Worm (Caenorhabditis elegans) whole organism, early embryonic: ENCODE results near the gene lys-5.

Experiments used
- B0310.2 ChIP-seq: sonication (generic microtip); optimal IDR thresholded peaks from 2 replicates; lab custom pipeline; 2016; ENCODE audit warnings: mild to moderate bottlenecking, missing genetic modification characterization, missing compliant biosample characterization
- F13C5.2 ChIP-seq: sonication (generic microtip); optimal IDR thresholded peaks from 2 replicates; lab custom pipeline; 2017; ENCODE audit warnings: mild to moderate bottlenecking, missing genetic modification characterization, inconsistent platforms, missing compliant biosample characterization
- aly-1 ChIP-seq: sonication (generic microtip); optimal IDR thresholded peaks from 2 replicates; lab custom pipeline; 2016; ENCODE audit warnings: missing genetic modification characterization, missing compliant biosample characterization
- ama-1 ChIP-seq: fragments of 150-350 bp; optimal IDR thresholded peaks from 2 replicates; lab custom pipeline; 2014
- ceh-13 ChIP-seq: fragments of 200-800 bp; sonication (Bioruptor generic); optimal IDR thresholded peaks from 2 replicates; lab custom pipeline; 2018; ENCODE audit warnings: mild to moderate bottlenecking, missing genetic modification characterization, missing compliant biosample characterization
- ceh-36 ChIP-seq: sonication (generic microtip); optimal IDR thresholded peaks from 2 replicates; lab custom pipeline; 2016; ENCODE audit warnings: missing genetic modification characterization, inconsistent platforms, missing compliant biosample characterization
- ets-7 ChIP-seq: sonication (generic microtip); optimal IDR thresholded peaks from 2 replicates; lab custom pipeline; 2016; ENCODE audit warnings: missing genotype, missing genetic modification characterization, missing compliant biosample characterization
- flt-1 ChIP-seq: fragments of 200-800 bp; sonication (Bioruptor generic); IDR thresholded peaks from 2 replicates; pipeline ENCODE4 v1.3.6; 2022; ENCODE audit warnings: missing genetic modification characterization, missing compliant biosample characterization
- hmbx-1 ChIP-seq: sonication (generic microtip); optimal IDR thresholded peaks from 2 replicates; lab custom pipeline; 2016; ENCODE audit warnings: mild to moderate bottlenecking, missing genetic modification characterization, missing compliant biosample characterization
- hmg-4 ChIP-seq: fragments of 200-800 bp; sonication (Bioruptor generic); optimal IDR thresholded peaks from 2 replicates; lab custom pipeline; 2018; ENCODE audit warnings: mild to moderate bottlenecking, missing genetic modification characterization, missing compliant biosample characterization
- hnd-1 ChIP-seq: sonication (generic microtip); optimal IDR thresholded peaks from 2 replicates; lab custom pipeline; 2016; ENCODE audit warnings: missing genetic modification characterization, missing compliant biosample characterization
- pes-1 ChIP-seq: fragments of 200-800 bp; sonication (Bioruptor generic); IDR thresholded peaks from 2 replicates; pipeline ENCODE4 v1.3.6; 2022; ENCODE audit warnings: missing genetic modification reagents, missing genetic modification characterization, missing compliant biosample characterization
- scrt-1 ChIP-seq: fragments of 200-800 bp; sonication (Bioruptor generic); IDR thresholded peaks from 2 replicates; pipeline ENCODE4 v1.3.6; 2022; ENCODE audit warnings: missing genetic modification characterization, missing compliant biosample characterization
- sea-1 ChIP-seq: fragments of 200-800 bp; sonication (Bioruptor generic); conservative IDR thresholded peaks from 2 replicates; pipeline ENCODE4 v1.3.6; 2022; ENCODE audit warnings: missing genetic modification characterization, missing compliant biosample characterization
- tbx-11 ChIP-seq: fragments of 200-800 bp; sonication (Bioruptor generic); IDR thresholded peaks from 2 replicates; pipeline ENCODE4 v1.3.6; 2022; ENCODE audit warnings: missing genetic modification characterization, missing compliant biosample characterization
- tbx-37 ChIP-seq: fragments of 200-800 bp; sonication (Bioruptor generic); conservative IDR thresholded peaks from 2 replicates; pipeline ENCODE4 v1.3.6; 2022; ENCODE audit warnings: missing genetic modification reagents, missing genetic modification characterization, missing compliant biosample characterization
- tra-4 ChIP-seq: sonication (generic microtip); optimal IDR thresholded peaks from 2 replicates; lab custom pipeline; 2017; ENCODE audit warnings: missing genetic modification characterization, missing compliant biosample characterization

lys-5 gene

DNA sequence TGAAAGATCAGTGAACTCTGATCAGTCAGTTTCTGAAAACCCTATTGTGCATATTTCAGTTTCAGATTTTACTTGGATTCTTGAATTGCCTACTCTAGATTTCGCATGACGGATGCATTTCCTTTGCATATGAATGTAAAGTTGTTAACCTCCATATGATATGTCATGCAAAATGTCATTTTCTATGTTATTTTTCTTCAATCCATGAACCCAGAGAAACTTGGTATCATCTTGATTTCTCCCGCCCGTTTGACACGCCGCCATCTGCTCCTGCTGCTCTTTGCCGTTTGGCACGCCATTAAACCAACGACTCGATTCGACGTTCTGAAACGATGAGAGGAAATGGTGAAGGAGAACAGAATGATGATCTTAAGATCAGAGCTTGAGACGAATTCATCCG lies 25.0 kb upstream of the lys-5 start:
- TF ChIP-seq aly-1, result no peak
- TF ChIP-seq hmg-4 (GFP tag; lab: Kevin White, UChicago), result no peak
- no peak for TF ChIP-seq ets-7 (tag; lab: Kevin White, UChicago)
- no peak for TF ChIP-seq ceh-13 (GFP tag; lab: Kevin White, UChicago)
- TF ChIP-seq pes-1 (GFP tag; lab: Robert Waterston, UW), result no peak
- no peak for TF ChIP-seq B0310.2 (tag; lab: Kevin White, UChicago)
- TF ChIP-seq scrt-1, result no peak
- TF ChIP-seq hnd-1 (tag; lab: Kevin White, UChicago), result no peak
- TF ChIP-seq tbx-37 (GFP tag; lab: Robert Waterston, UW), result no peak
- TF ChIP-seq ceh-36 (tag; lab: Kevin White, UChicago), result no peak

DNA sequence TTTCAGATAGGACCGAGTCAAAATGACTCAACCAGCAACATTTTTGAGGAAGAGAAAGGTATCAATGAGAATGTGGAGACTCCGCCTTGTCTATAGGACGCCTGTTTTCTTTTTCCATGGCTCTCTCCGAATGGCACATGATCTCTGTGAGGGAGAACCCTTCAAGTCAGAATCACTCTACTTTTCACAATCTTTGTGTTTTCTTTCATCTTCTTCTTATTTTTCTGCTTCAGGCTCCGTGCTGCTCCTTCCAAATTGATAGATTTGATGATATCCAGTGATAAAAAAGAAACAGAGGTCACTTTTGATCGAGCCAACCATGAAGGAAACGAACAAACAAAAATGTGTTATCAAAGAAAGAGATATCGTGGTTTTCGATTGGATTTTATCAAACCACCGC lies 23.6 kb upstream of the lys-5 start, which contains the start of gene ZK809.8:
Gene ZK809.8 (minus strand): TSS at position 34 of the 400 bp plus-strand sequence.
- TF ChIP-seq tbx-37 (GFP tag; lab: Robert Waterston, UW), result no peak
- no peak for TF ChIP-seq ceh-36 (tag; lab: Kevin White, UChicago)
- TF ChIP-seq B0310.2 (tag; lab: Kevin White, UChicago), result no peak
- TF ChIP-seq ceh-13 (GFP tag; lab: Kevin White, UChicago), result no peak

DNA sequence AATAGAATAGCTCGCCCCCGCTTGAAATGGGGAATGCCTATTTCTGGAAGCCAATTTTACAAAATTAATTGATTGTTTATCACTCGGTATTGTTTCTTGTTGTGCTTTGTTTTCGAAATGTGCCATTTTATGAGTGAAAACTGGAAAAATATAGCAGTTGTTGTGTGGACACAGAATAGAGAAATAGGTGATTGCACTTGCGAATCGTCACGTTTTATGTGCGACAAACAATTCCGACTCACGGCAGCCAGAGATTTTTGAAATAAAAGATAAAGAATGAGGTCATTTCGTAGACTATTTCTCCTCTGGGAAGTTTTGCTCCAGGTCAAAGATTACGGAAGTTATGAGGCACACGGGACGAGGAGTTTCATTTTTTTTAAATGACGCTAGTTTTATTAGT lies 21.5 kb upstream of the lys-5 start:
- TF ChIP-seq scrt-1 (no peak), pes-1 (GFP tag; lab: Robert Waterston, UW) (no peak), tbx-11 (GFP tag; lab: Robert Waterston, UW) (no peak), flt-1 (GFP tag; lab: Robert Waterston, UW) (no peak), sea-1 (GFP tag; lab: Robert Waterston, UW) (no peak), tbx-37 (GFP tag; lab: Robert Waterston, UW) (no peak), ceh-36 (tag; lab: Kevin White, UChicago) (no peak), ceh-13 (GFP tag; lab: Kevin White, UChicago) (no peak), hnd-1 (tag; lab: Kevin White, UChicago) (no peak), aly-1 (no peak), tra-4 (tag; lab: Kevin White, UChicago) (no peak), ets-7 (tag; lab: Kevin White, UChicago) (no peak)

DNA sequence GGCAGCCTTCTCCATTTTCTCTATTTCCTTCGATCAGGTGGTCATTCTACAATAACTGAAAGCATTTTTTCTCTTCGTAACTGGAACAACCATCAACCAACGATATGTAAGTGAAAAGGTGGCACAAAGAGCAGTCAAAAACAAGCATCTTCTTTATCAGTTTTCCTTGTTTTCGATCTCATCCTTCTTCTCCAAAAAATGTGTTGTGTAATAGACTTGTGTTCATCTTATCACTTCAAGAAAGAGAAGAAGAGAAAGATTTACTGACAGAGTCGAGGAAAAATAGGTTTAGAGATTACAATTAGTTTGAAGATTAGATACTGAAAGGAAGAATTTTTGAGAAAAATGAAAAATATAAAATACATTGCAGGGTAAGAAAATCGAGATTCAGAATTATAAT lies 20.0 kb upstream of the lys-5 start:
- TF ChIP-seq ama-1, result no peak

DNA sequence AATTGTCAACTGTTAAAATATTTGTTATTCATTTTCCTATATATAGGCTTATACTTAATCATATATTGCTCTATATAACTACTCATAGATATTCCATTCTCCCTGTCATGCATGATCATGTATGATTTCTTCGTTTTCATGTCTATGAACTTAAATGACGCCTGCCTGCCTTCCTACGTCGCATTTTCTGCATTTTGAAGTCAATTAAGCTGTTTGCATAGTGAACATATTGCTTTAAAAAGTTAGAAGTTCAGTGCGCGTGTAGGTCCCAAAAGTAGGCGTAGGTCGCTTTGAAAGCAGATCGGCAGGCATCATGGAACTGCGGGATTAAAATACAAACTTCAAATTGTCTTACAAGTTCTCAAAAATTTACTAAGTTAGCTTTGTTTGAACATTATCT lies 19.3 kb upstream of the lys-5 start:
- TF ChIP-seq ceh-36 (tag; lab: Kevin White, UChicago), result no peak
- TF ChIP-seq ama-1, result no peak

DNA sequence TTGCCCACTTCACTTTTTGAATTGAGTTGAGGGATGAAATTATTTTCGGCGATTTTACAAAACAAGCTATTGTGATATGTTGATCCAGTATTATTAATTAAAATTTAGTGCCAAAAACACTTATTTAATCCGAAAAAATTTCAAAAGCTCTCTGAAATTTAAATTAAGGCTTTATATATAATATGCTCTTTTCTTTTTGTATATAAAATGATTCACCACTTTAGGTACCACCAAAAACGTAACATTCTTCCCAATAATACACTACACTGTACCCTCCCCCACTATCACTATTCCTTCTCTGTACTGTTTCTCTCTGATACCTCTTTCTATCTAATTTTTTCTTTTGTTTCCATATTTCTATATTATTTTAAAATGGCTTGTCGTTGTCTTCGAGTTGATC lies 18.4 kb upstream of the lys-5 start, which contains the start of gene prx-2:
Gene prx-2 (plus strand): TSS at position 301 of the 400 bp plus-strand sequence.
- TF ChIP-seq hnd-1 (tag; lab: Kevin White, UChicago), result no peak
- TF ChIP-seq tra-4 (tag; lab: Kevin White, UChicago), result no peak
- no peak for TF ChIP-seq tbx-37 (GFP tag; lab: Robert Waterston, UW)
- no peak for TF ChIP-seq ceh-13 (GFP tag; lab: Kevin White, UChicago)
- no peak for TF ChIP-seq hmbx-1 (tag; lab: Kevin White, UChicago)
- TF ChIP-seq pes-1 (GFP tag; lab: Robert Waterston, UW), result no peak
- TF ChIP-seq ets-7 (tag; lab: Kevin White, UChicago), result no peak
- no peak for TF ChIP-seq tbx-11 (GFP tag; lab: Robert Waterston, UW)
- TF ChIP-seq flt-1 (GFP tag; lab: Robert Waterston, UW), result no peak
- no peak for TF ChIP-seq sea-1 (GFP tag; lab: Robert Waterston, UW)

DNA sequence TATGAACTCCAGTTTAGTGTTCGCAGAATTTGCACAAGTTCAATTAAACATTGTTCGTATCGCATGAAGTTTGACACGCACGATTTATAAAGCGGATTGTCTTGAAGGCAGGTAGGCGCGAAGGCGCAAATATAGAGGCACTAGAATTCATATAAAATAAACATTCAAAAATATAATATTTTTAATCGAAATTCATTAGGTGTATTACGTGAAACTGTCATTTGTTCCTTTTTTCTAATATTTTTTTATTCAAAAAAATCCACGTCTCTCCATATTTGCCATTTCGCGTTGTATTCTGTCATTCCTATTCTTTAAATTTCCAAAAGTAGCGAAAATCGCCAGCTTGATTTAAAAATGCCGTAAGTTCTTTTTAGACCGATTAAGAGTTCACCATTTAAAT lies 16.4 kb upstream of the lys-5 start, which contains the start of gene ZK809.1:
Gene ZK809.1 (plus strand): TSS at position 301 of the 400 bp plus-strand sequence.
- TF ChIP-seq ama-1 (no peak), ceh-36 (tag; lab: Kevin White, UChicago) (no peak), hnd-1 (tag; lab: Kevin White, UChicago) (no peak), sea-1 (GFP tag; lab: Robert Waterston, UW) (no peak), ets-7 (tag; lab: Kevin White, UChicago) (no peak), tra-4 (tag; lab: Kevin White, UChicago) (no peak), tbx-11 (GFP tag; lab: Robert Waterston, UW) (no peak), scrt-1 (no peak), hmbx-1 (tag; lab: Kevin White, UChicago) (no peak), flt-1 (GFP tag; lab: Robert Waterston, UW) (no peak), F13C5.2 (tag; lab: Kevin White, UChicago) (no peak), pes-1 (GFP tag; lab: Robert Waterston, UW) (no peak), hmg-4 (GFP tag; lab: Kevin White, UChicago) (no peak), ceh-13 (GFP tag; lab: Kevin White, UChicago) (no peak), aly-1 (no peak), B0310.2 (tag; lab: Kevin White, UChicago) (no peak), tbx-37 (GFP tag; lab: Robert Waterston, UW) (no peak)

DNA sequence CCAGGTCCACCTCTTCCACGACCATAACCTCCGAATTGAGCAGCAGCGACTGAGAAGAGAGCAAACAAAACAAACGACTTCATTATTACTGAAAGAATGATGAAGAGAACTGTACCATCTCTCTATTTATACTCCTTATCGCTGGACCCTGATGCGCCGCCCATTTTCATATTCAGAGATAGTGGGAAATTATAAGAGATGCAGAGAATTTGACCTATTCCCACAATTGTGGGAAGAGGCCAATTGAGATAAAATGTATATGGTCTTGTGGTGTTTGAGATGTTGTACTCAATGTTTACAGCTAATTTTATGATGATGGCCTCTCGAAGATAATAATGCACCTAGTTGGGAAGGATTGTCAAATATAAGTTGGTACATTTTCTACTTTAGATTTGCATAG lies 15.5 kb upstream of the lys-5 start, which contains the start of gene ttr-50:
Gene ttr-50 (minus strand): TSS at position 101 of the 400 bp plus-strand sequence.
- TF ChIP-seq ets-7 (tag; lab: Kevin White, UChicago) (no peak), aly-1 (no peak), hmbx-1 (tag; lab: Kevin White, UChicago) (no peak), flt-1 (GFP tag; lab: Robert Waterston, UW) (no peak), scrt-1 (no peak), tbx-37 (GFP tag; lab: Robert Waterston, UW) (no peak), ama-1 (no peak), B0310.2 (tag; lab: Kevin White, UChicago) (no peak), tbx-11 (GFP tag; lab: Robert Waterston, UW) (no peak), F13C5.2 (tag; lab: Kevin White, UChicago) (no peak), pes-1 (GFP tag; lab: Robert Waterston, UW) (no peak)
